Fruit fly (Drosophila melanogaster) whole organism: Measurements from ENCODE around the gene Hsp60B.

Source experiments
- CG8478 ChIP-seq: fragments of >200 bp; optimal IDR thresholded peaks from 2 replicates; lab custom pipeline; 2018; ENCODE audit warnings: inconsistent platforms
- usp ChIP-seq: fragments of >200 bp; optimal IDR thresholded peaks from 2 replicates; lab custom pipeline; 2017; ENCODE audit warnings: missing biosample characterization, missing genetic modification characterization, mixed read lengths

DNA sequence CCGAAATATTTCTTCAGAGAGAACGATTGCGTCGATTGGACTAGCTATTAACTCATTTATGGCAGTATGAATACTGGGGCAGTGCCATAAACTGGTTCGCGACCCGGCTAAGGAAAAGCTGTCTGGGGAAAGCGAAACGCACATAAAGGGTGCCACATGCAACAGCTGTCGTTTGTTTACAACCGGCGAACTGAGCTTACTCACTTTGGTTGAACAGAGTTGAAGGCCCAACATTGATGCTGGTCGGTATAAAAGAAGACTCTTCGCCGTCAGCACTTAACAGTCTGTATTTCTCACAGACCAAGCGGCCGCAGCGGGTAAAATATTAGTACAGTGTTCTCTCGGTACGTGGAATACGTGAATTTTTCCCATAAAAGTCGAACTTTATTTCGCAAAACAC, 17.6 kb downstream of the Hsp60B start:
- TF ChIP-seq CG8478 (no peak), usp (no peak)
